Worm (Caenorhabditis elegans) whole organism, L1 larva: ENCODE results near the gene K10D2.5.
A peak's percentile ranks its signal among the peaks of the same experiment; 100 is the strongest.

Source experiments
- C04F5.9 ChIP-seq: sonication (generic microtip); optimal IDR thresholded peaks from 2 replicates; lab custom pipeline; 2016; ENCODE audit warnings: missing genetic modification characterization, missing compliant biosample characterization
- aly-2 ChIP-seq: fragments of 150-350 bp; optimal IDR thresholded peaks from 2 replicates; lab custom pipeline; 2014; ENCODE audit warnings: missing biosample characterization, missing genetic modification characterization
- ceh-63 ChIP-seq: fragments of 200-800 bp; sonication (Bioruptor generic); optimal IDR thresholded peaks from 2 replicates; lab custom pipeline; 2018; ENCODE audit warnings: mild to moderate bottlenecking, missing genetic modification characterization, missing compliant biosample characterization
- ceh-82 ChIP-seq, 3 experiments: fragments of 150-350 bp in 1 of 3; sonication (generic microtip) in 2 of 3; optimal IDR thresholded peaks; 2 replicates each; lab custom pipeline; 2014 to 2017; ENCODE audit warnings: missing biosample characterization in 3 of 3, missing genetic modification characterization in 3 of 3
- ceh-90 ChIP-seq: sonication (generic microtip); optimal IDR thresholded peaks from 2 replicates; lab custom pipeline; 2016; ENCODE audit warnings: missing genetic modification characterization, missing compliant biosample characterization
- efl-1 ChIP-seq, 4 experiments: fragments of 150-350 bp; optimal IDR thresholded peaks in 3 of 4; peaks in 1 of 4; 1 replicate in 1 of 4; 2 replicates in 3 of 4; lab custom pipeline; 2014; ENCODE audit warnings: missing biosample characterization in 2 of 4, missing genetic modification characterization in 2 of 4, missing genetic modification reagents in 2 of 4
- fkh-4 ChIP-seq: sonication (generic microtip); optimal IDR thresholded peaks from 2 replicates; lab custom pipeline; 2016; ENCODE audit warnings: missing compliant biosample characterization, missing genetic modification characterization, borderline replicate concordance
- lin-14 ChIP-seq: fragments of 200-800 bp; sonication (Bioruptor generic); optimal IDR thresholded peaks from 2 replicates; lab custom pipeline; 2018; ENCODE audit warnings: mild to moderate bottlenecking, missing genetic modification characterization, moderate library complexity, missing compliant biosample characterization
- lin-39 ChIP-seq: fragments of 150-350 bp; optimal IDR thresholded peaks from 2 replicates; lab custom pipeline; 2014; ENCODE audit warnings: missing biosample characterization, missing genetic modification reagents, missing genetic modification characterization
- mep-1 ChIP-seq: fragments of 150-350 bp; optimal IDR thresholded peaks from 2 replicates; lab custom pipeline; 2014; ENCODE audit warnings: missing biosample characterization, missing genetic modification characterization
- nhr-11 ChIP-seq: fragments of 150-350 bp; optimal IDR thresholded peaks from 2 replicates; lab custom pipeline; 2014; ENCODE audit warnings: missing biosample characterization, missing genetic modification characterization
- nhr-71 ChIP-seq: sonication (generic microtip); optimal IDR thresholded peaks from 2 replicates; lab custom pipeline; 2016; ENCODE audit warnings: mild to moderate bottlenecking, missing genetic modification characterization, moderate library complexity, missing compliant biosample characterization
- nhr-77 ChIP-seq: fragments of 150-350 bp; optimal IDR thresholded peaks from 2 replicates; lab custom pipeline; 2014; ENCODE audit warnings: missing biosample characterization, missing genetic modification characterization
- rnt-1 ChIP-seq: sonication (generic microtip); optimal IDR thresholded peaks from 2 replicates; lab custom pipeline; 2016; ENCODE audit warnings: mild to moderate bottlenecking, missing genetic modification characterization, moderate library complexity, missing compliant biosample characterization
- tlp-1 ChIP-seq: fragments of 150-350 bp; optimal IDR thresholded peaks from 2 replicates; lab custom pipeline; 2014; ENCODE audit warnings: missing biosample characterization, missing genetic modification characterization

Gene K10D2.5

ce11 chrIII:5222777-5223176 lies 50.3 kb downstream of the K10D2.5 start:
- TF ChIP-seq nhr-11 (no peak), tlp-1 (no peak), lin-14 (GFP tag; lab: Kevin White, UChicago) (peak; percentile 60), rnt-1 (tag; lab: Kevin White, UChicago) (no peak), aly-2 (no peak), ceh-82 (tag; optimal IDR thresholded peaks at IDR 0.05; lab: Kevin White, UChicago) (no peak), fkh-4 (tag; lab: Kevin White, UChicago) (no peak), lin-39 (tag; lab: Kevin White, UChicago) (no peak), nhr-71 (tag; lab: Kevin White, UChicago) (peak; percentile 8), nhr-77 (peak; percentile 12), mep-1 (tag; lab: Kevin White, UChicago) (peak; percentile 35), C04F5.9 (tag; lab: Kevin White, UChicago) (no peak), ceh-90 (tag; lab: Kevin White, UChicago) (no peak), efl-1 (optimal IDR thresholded peaks at IDR 0.05; lab: Kevin White, UChicago) (no peak), efl-1 (GFP tag; optimal IDR thresholded peaks at IDR 0.05 in 1 of 2; lab: Kevin White, UChicago) (peak in 1 of 2 experiments; percentile 67), ceh-63 (GFP tag; lab: Kevin White, UChicago) (no peak)
